Worm (Caenorhabditis elegans): ENCODE results near the gene Y44F5A.1.

Y44F5A.1 gene

ce11 chrIII:4205751-4206327 lies 41.6 kb downstream of the Y44F5A.1 start, which contains the start of gene R74.8:
Gene R74.8, plus strand, starts transcription at chrIII:4206277.
- TF ChIP-seq him-1 (tag; optimal IDR thresholded peaks at IDR 0.05) (no peak), W03F9.2 (tag; optimal IDR thresholded peaks at IDR 0.05) (peak; percentile 36), dao-5 (tag; optimal IDR thresholded peaks at IDR 0.05) (no peak)

DNA sequence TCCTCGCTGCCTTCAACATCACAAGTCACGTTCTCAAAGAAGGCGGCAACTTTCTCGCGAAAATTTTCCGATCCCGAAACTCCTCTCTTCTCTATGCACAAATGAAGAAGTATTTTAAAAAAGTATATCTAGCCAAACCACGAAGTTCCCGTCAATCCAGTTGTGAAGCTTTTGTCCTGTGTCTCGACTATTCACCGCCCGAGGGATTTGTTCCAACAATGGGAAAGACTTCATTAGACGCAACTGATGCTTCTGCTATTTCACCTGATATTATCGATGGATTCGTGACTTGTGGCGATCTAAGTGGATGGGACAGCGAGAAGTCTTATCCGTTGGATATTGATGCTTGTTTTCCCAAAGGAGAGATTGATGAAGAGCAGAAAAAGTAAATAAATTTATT lies 42.5 kb downstream of the Y44F5A.1 start:
- no peak for TF ChIP-seq him-1 (tag; optimal IDR thresholded peaks at IDR 0.05)
- no peak for TF ChIP-seq W03F9.2 (tag; optimal IDR thresholded peaks at IDR 0.05)
- no peak for TF ChIP-seq dao-5 (tag; optimal IDR thresholded peaks at IDR 0.05)

DNA sequence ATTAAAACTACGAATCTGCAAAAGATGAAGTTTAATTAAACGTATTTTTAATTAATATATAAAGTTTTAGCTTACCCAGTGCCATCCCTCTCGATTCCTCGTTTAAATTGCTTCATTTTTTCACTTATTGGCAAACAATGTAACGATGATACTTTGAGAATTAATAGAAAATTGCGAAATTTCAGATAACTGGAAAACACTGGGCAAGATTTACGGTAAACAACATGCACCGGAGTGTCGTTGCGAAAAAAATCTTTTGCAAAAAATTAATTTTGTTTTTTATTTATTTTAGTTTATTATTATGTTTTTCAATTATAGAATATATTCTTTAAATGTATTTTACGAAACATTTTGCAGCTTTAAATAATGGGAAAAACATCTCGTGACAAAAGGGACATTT lies 43.4 kb downstream of the Y44F5A.1 start, which contains the start of the genes pelo-1 and R74.7:
Gene pelo-1, minus strand, starts transcription at position 151 of the 400 bp plus-strand sequence.
Gene R74.7, plus strand, starts transcription at position 358 of the 400 bp plus-strand sequence.
- no peak for TF ChIP-seq him-1 (tag; optimal IDR thresholded peaks at IDR 0.05)
- TF ChIP-seq W03F9.2 (tag; optimal IDR thresholded peaks at IDR 0.05), result no peak
- no peak for TF ChIP-seq dao-5 (tag; optimal IDR thresholded peaks at IDR 0.05)

ce11 chrIII:4196988-4197384 lies 50.5 kb downstream of the Y44F5A.1 start, which contains the start of gene asd-1:
Gene asd-1, plus strand, starts transcription at chrIII:4197285.
- no peak for TF ChIP-seq dao-5 (tag; optimal IDR thresholded peaks at IDR 0.05)
- no peak for TF ChIP-seq him-1 (tag; optimal IDR thresholded peaks at IDR 0.05)
- no peak for TF ChIP-seq W03F9.2 (tag; optimal IDR thresholded peaks at IDR 0.05)

DNA sequence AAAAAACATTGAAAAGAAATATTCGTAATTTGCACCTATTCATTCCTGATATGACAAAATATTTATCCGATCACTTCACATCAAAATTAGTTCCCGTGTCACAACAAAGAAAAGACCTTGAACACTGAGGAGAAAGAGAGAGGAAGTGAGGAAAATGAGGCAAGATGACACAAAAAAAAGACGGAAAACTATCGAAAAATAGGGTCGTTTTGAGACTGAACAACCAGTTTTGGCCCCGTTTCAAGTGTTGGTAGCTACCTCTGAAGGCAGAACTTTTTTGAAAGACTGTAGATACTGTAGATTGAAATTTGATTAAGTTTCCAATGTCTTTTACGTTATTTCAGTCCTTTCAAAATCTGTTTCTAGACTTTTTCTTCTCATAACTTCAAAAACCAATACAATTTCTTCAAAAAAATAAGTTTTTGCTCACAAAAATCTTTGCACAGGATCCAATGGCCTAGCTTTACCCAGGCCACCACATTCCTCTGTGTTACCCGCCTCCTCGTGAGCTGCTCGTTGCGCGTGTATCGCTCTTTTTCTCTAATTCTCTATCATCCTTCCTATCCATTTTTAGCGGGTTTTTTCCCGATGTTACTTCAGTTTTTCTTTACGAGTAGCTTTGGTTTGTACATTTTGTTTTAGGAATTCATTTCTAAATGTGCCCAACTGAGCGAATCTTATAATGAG lies 51.0 kb downstream of the Y44F5A.1 start:
- TF ChIP-seq W03F9.2 (tag; optimal IDR thresholded peaks at IDR 0.05), result peak; percentile 7
- TF ChIP-seq him-1 (tag; optimal IDR thresholded peaks at IDR 0.05), result no peak

- TF ChIP-seq him-1 (tag; optimal IDR thresholded peaks at IDR 0.05), result peak; percentile 51
- TF ChIP-seq dao-5 (tag; optimal IDR thresholded peaks at IDR 0.05), result peak; percentile 58
- peak; percentile 2 for TF ChIP-seq W03F9.2 (tag; optimal IDR thresholded peaks at IDR 0.05)
Observed at ce11 chrIII:4195306-4196008, 52.0 kb downstream of the Y44F5A.1 start.

All from whole organism, L4/young adult.